Worm (Caenorhabditis elegans) whole organism, L3 larva: Measurements from ENCODE around the gene erfa-3.

Experiments used
- aly-2 ChIP-seq: fragments of 150-350 bp; optimal IDR thresholded peaks from 2 replicates; lab custom pipeline; 2014; ENCODE audit warnings: missing biosample characterization, missing genetic modification characterization
- ama-1 ChIP-seq: fragments of 150-350 bp; optimal IDR thresholded peaks from 2 replicates; lab custom pipeline; 2018
- ceh-16 ChIP-seq: sonication (generic microtip); optimal IDR thresholded peaks from 2 replicates; lab custom pipeline; 2017; ENCODE audit warnings: missing biosample characterization, missing genetic modification characterization
- ceh-28 ChIP-seq: fragments of 150-350 bp; optimal IDR thresholded peaks from 2 replicates; lab custom pipeline; 2014; ENCODE audit warnings: missing biosample characterization, missing genetic modification reagents, missing genetic modification characterization
- ceh-82 ChIP-seq: fragments of 150-350 bp; optimal IDR thresholded peaks from 2 replicates; lab custom pipeline; 2014; ENCODE audit warnings: missing biosample characterization, missing genetic modification characterization
- ceh-9 ChIP-seq: sonication (generic microtip); optimal IDR thresholded peaks from 2 replicates; lab custom pipeline; 2018; ENCODE audit warnings: missing biosample characterization, missing genetic modification characterization
- daf-12 ChIP-seq: fragments of 150-350 bp; optimal IDR thresholded peaks from 2 replicates; lab custom pipeline; 2014; ENCODE audit warnings: missing biosample characterization, missing genetic modification reagents, missing genetic modification characterization
- egl-27 ChIP-seq: sonication (generic microtip); optimal IDR thresholded peaks from 4 replicates; lab custom pipeline; 2017; ENCODE audit warnings: missing biosample characterization, missing genetic modification reagents, missing genetic modification characterization
- egl-5 ChIP-seq: fragments of 150-350 bp; optimal IDR thresholded peaks from 2 replicates; lab custom pipeline; 2017; ENCODE audit warnings: missing biosample characterization, missing genetic modification reagents, missing genetic modification characterization, inconsistent platforms
- elt-2 ChIP-seq: sonication (generic microtip); optimal IDR thresholded peaks from 2 replicates; lab custom pipeline; 2016; ENCODE audit warnings: missing genetic modification reagents, mild to moderate bottlenecking, missing genetic modification characterization, missing compliant biosample characterization
- elt-3 ChIP-seq, 3 experiments: fragments of 150-350 bp in 1 of 3; sonication (generic microtip) in 2 of 3; optimal IDR thresholded peaks; 2 replicates in 2 of 3; 4 replicates in 1 of 3; lab custom pipeline; 2014 to 2017; ENCODE audit warnings: missing biosample characterization in 3 of 3, missing genetic modification characterization in 3 of 3
- eor-1 ChIP-seq, 2 experiments: fragments of 150-350 bp; optimal IDR thresholded peaks; 2 replicates each; lab custom pipeline; 2014 to 2018; ENCODE audit warnings: missing biosample characterization in 2 of 2, missing genetic modification characterization in 2 of 2
- fkh-10 ChIP-seq: sonication (generic microtip); optimal IDR thresholded peaks from 2 replicates; lab custom pipeline; 2017; ENCODE audit warnings: missing biosample characterization, missing genetic modification reagents, missing genetic modification characterization
- hmg-11 ChIP-seq: sonication (generic microtip); optimal IDR thresholded peaks from 2 replicates; lab custom pipeline; 2016; ENCODE audit warnings: missing genetic modification characterization, missing compliant biosample characterization
- jun-1 ChIP-seq: fragments of 150-350 bp; optimal IDR thresholded peaks from 2 replicates; lab custom pipeline; 2014; ENCODE audit warnings: missing biosample characterization, missing genetic modification reagents, missing genetic modification characterization
- lin-15B ChIP-seq: fragments of 150-350 bp; optimal IDR thresholded peaks from 2 replicates; lab custom pipeline; 2014; ENCODE audit warnings: missing biosample characterization, missing genetic modification characterization
- lin-39 ChIP-seq: fragments of 150-350 bp; optimal IDR thresholded peaks from 2 replicates; lab custom pipeline; 2018; ENCODE audit warnings: missing biosample characterization, missing genetic modification reagents, missing genetic modification characterization
- lsy-12 ChIP-seq: sonication (generic microtip); optimal IDR thresholded peaks from 2 replicates; lab custom pipeline; 2016; ENCODE audit warnings: mild to moderate bottlenecking, missing genetic modification characterization, missing compliant biosample characterization
- nfya-1 ChIP-seq: sonication (generic microtip); optimal IDR thresholded peaks from 2 replicates; lab custom pipeline; 2017; ENCODE audit warnings: missing genetic modification characterization, mild to moderate bottlenecking, missing compliant biosample characterization, antibody characterized with exemption, moderate library complexity; ENCODE audit not compliant: insufficient read depth
- nhr-23 ChIP-seq: fragments of 150-350 bp; optimal IDR thresholded peaks from 2 replicates; lab custom pipeline; 2014; ENCODE audit warnings: missing biosample characterization, missing genetic modification reagents, missing genetic modification characterization
- nhr-237 ChIP-seq: fragments of 150-350 bp; optimal IDR thresholded peaks from 2 replicates; lab custom pipeline; 2014; ENCODE audit warnings: missing biosample characterization, missing genetic modification characterization
- nhr-25 ChIP-seq: sonication (generic microtip); optimal IDR thresholded peaks from 2 replicates; lab custom pipeline; 2017; ENCODE audit warnings: missing biosample characterization, missing genetic modification characterization
- nhr-28 ChIP-seq: fragments of 150-350 bp; optimal IDR thresholded peaks from 2 replicates; lab custom pipeline; 2014; ENCODE audit warnings: missing biosample characterization, missing genetic modification characterization
- nhr-43 ChIP-seq: sonication (generic microtip); optimal IDR thresholded peaks from 2 replicates; lab custom pipeline; 2016; ENCODE audit warnings: mild to moderate bottlenecking, missing genetic modification characterization, missing compliant biosample characterization; ENCODE audit not compliant: poor library complexity, severe bottlenecking
- nhr-67 ChIP-seq: fragments of 150-350 bp; optimal IDR thresholded peaks from 2 replicates; lab custom pipeline; 2014; ENCODE audit warnings: missing biosample characterization, missing genetic modification characterization
- nhr-76 ChIP-seq: fragments of 150-350 bp; sonication (generic microtip); optimal IDR thresholded peaks from 5 replicates; lab custom pipeline; 2014; ENCODE audit warnings: missing biosample characterization, missing genetic modification characterization
- nhr-77 ChIP-seq: fragments of 150-350 bp; optimal IDR thresholded peaks from 2 replicates; lab custom pipeline; 2014; ENCODE audit warnings: missing biosample characterization, missing genetic modification characterization
- pha-4 ChIP-seq: fragments of 150-350 bp; optimal IDR thresholded peaks from 2 replicates; lab custom pipeline; 2014; ENCODE audit warnings: missing biosample characterization, missing genetic modification reagents, missing genetic modification characterization
- pqm-1 ChIP-seq: fragments of 150-350 bp; optimal IDR thresholded peaks from 2 replicates; lab custom pipeline; 2017; ENCODE audit warnings: missing biosample characterization, missing genetic modification characterization, inconsistent platforms
- sea-2 ChIP-seq: fragments of 150-350 bp; sonication (generic microtip); optimal IDR thresholded peaks from 4 replicates; lab custom pipeline; 2014; ENCODE audit warnings: missing biosample characterization, missing genetic modification reagents, missing genetic modification characterization
- skn-1 ChIP-seq: fragments of 150-350 bp; optimal IDR thresholded peaks from 2 replicates; lab custom pipeline; 2014; ENCODE audit warnings: missing biosample characterization, missing genetic modification characterization
- snpc-4 ChIP-seq: fragments of 150-350 bp; optimal IDR thresholded peaks from 2 replicates; lab custom pipeline; 2014; ENCODE audit warnings: missing biosample characterization, missing genetic modification characterization
- tbx-2 ChIP-seq: sonication (generic microtip); optimal IDR thresholded peaks from 2 replicates; lab custom pipeline; 2016; ENCODE audit warnings: mild to moderate bottlenecking, missing genetic modification characterization, missing compliant biosample characterization
- zag-1 ChIP-seq: fragments of 150-350 bp; optimal IDR thresholded peaks from 2 replicates; lab custom pipeline; 2014; ENCODE audit warnings: missing biosample characterization, missing genetic modification characterization
- ztf-11 ChIP-seq: fragments of 150-350 bp; optimal IDR thresholded peaks from 2 replicates; lab custom pipeline; 2014; ENCODE audit warnings: missing biosample characterization, missing genetic modification characterization
- ztf-4 ChIP-seq: fragments of 150-350 bp; optimal IDR thresholded peaks from 2 replicates; lab custom pipeline; 2014; ENCODE audit warnings: missing biosample characterization, missing genetic modification characterization

Gene erfa-3

ce11 chrV:11113041-11113574 is at the start of gene erfa-3:
TSS of gene erfa-3 (minus strand) at chrV:11113091.
- TF ChIP-seq nfya-1 (tag; lab: Kevin White, UChicago) = peak; percentile 56
- TF ChIP-seq nhr-23 (tag; lab: Kevin White, UChicago) = peak; percentile 51
- no peak for TF ChIP-seq nhr-76 (tag; lab: Kevin White, UChicago)
- no peak for TF ChIP-seq ceh-16 (tag; lab: Kevin White, UChicago)
- TF ChIP-seq ztf-11 = no peak
- TF ChIP-seq lin-39 = peak; percentile 57
- no peak for TF ChIP-seq nhr-237
- peak; percentile 91 for TF ChIP-seq hmg-11 (tag; lab: Kevin White, UChicago)
- peak; percentile 50 for TF ChIP-seq elt-2 (tag; lab: Kevin White, UChicago)
- peak; percentile 55 for TF ChIP-seq nhr-25 (tag; lab: Kevin White, UChicago)
- no peak for TF ChIP-seq ztf-4
- TF ChIP-seq jun-1 = peak; percentile 19
- TF ChIP-seq lsy-12 (tag; lab: Kevin White, UChicago) = peak; percentile 12
- TF ChIP-seq egl-5 = peak; percentile 68
- TF ChIP-seq aly-2 = no peak
- peak; percentile 36 for TF ChIP-seq lin-15B (tag; lab: Kevin White, UChicago)
- TF ChIP-seq egl-27 (tag; lab: Kevin White, UChicago) = no peak
- no peak for TF ChIP-seq fkh-10 (GFP tag; lab: Kevin White, UChicago)
- peak; percentile 38 for TF ChIP-seq skn-1 (tag; lab: Kevin White, UChicago)
- TF ChIP-seq nhr-43 = peak; percentile 76
- TF ChIP-seq pqm-1 (tag; lab: Kevin White, UChicago) = peak; percentile 12
- TF ChIP-seq ceh-28 (tag; lab: Kevin White, UChicago) = peak; percentile 63
- TF ChIP-seq pha-4 (tag; lab: Kevin White, UChicago) = peak; percentile 76
- no peak for TF ChIP-seq ama-1
- TF ChIP-seq tbx-2 (tag; lab: Kevin White, UChicago) = peak; percentile 32
- peak; percentile 69 for TF ChIP-seq snpc-4 (tag; lab: Kevin White, UChicago)

- no peak for TF ChIP-seq ceh-28 (tag; lab: Kevin White, UChicago)
- TF ChIP-seq daf-12 (tag; lab: Kevin White, UChicago) = no peak
- no peak for TF ChIP-seq tbx-2 (tag; lab: Kevin White, UChicago)
- TF ChIP-seq sea-2 = no peak
- TF ChIP-seq hmg-11 (tag; lab: Kevin White, UChicago) = no peak
- TF ChIP-seq zag-1 (tag; lab: Kevin White, UChicago) = no peak
- TF ChIP-seq ceh-82 (tag; lab: Kevin White, UChicago) = no peak
- no peak for TF ChIP-seq pha-4 (tag; lab: Kevin White, UChicago)
- no peak for TF ChIP-seq nhr-77 (tag; lab: Kevin White, UChicago)
- no peak for TF ChIP-seq jun-1
Measured at ce11 chrV:11161791-11162190, 48.9 kb upstream of the erfa-3 start, which contains the start of gene srg-41. TSS of gene srg-41 (minus strand) at chrV:11161891.

ce11 chrV:11157947-11158346 is 45.1 kb upstream of the erfa-3 start, which contains the start of gene srg-42:
TSS of gene srg-42 (minus strand) at chrV:11158047.
- TF ChIP-seq pqm-1 (tag; lab: Kevin White, UChicago) (no peak), daf-12 (tag; lab: Kevin White, UChicago) (no peak), pha-4 (tag; lab: Kevin White, UChicago) (no peak), sea-2 (no peak), eor-1 (tag; optimal IDR thresholded peaks at IDR 0.05; lab: Kevin White, UChicago) (no peak), snpc-4 (tag; lab: Kevin White, UChicago) (no peak), nhr-23 (tag; lab: Kevin White, UChicago) (no peak), ceh-9 (no peak), ceh-16 (tag; lab: Kevin White, UChicago) (no peak), nfya-1 (tag; lab: Kevin White, UChicago) (no peak), jun-1 (no peak), elt-3 (tag; optimal IDR thresholded peaks at IDR 0.05; lab: Kevin White, UChicago) (no peak), skn-1 (tag; lab: Kevin White, UChicago) (no peak), lsy-12 (tag; lab: Kevin White, UChicago) (no peak), nhr-28 (no peak), nhr-67 (tag; lab: Kevin White, UChicago) (no peak), nhr-43 (no peak)

- TF ChIP-seq skn-1 (tag; lab: Kevin White, UChicago) = no peak
- TF ChIP-seq elt-2 (tag; lab: Kevin White, UChicago) = peak; percentile 42
Measured at ce11 chrV:11156589-11156988, 43.7 kb upstream of the erfa-3 start.
